Worm (Caenorhabditis elegans) whole organism, dauer: Measurements from ENCODE around the gene dot-1.4.

Experiments
- unc-62 ChIP-seq: sonication (generic microtip); optimal IDR thresholded peaks from 2 replicates; lab custom pipeline; 2017; ENCODE audit warnings: missing biosample characterization, missing genetic modification reagents, missing genetic modification characterization

The dot-1.4 gene

ce11 chrX:11910046-11910445 is 21.4 kb downstream of the dot-1.4 start, which contains the start of gene Y62H9A.15:
Gene Y62H9A.15 (minus strand): TSS chrX:11910145.
- no peak for TF ChIP-seq unc-62

ce11 chrX:11909168-11909567 is 22.3 kb downstream of the dot-1.4 start:
- TF ChIP-seq unc-62: no peak

ce11 chrX:11908226-11908625 is 23.2 kb downstream of the dot-1.4 start:
- TF ChIP-seq unc-62: no peak

ce11 chrX:11907263-11907662 is 24.2 kb downstream of the dot-1.4 start, which contains the start of gene Y62H9A.11:
Gene Y62H9A.11 (minus strand): TSS chrX:11907363.
- TF ChIP-seq unc-62: no peak

ce11 chrX:11906626-11907025 is 24.8 kb downstream of the dot-1.4 start:
- TF ChIP-seq unc-62: no peak

ce11 chrX:11902661-11903060 is 28.8 kb downstream of the dot-1.4 start, which contains the start of gene Y62H9A.10:
Gene Y62H9A.10 (minus strand): TSS chrX:11902761.
- no peak for TF ChIP-seq unc-62

ce11 chrX:11899031-11899430 is 32.4 kb downstream of the dot-1.4 start:
- no peak for TF ChIP-seq unc-62

- no peak for TF ChIP-seq unc-62
These were observed 33.4 kb downstream of the dot-1.4 start, which contains the start of gene Y62H9A.9 for ce11 chrX:11898040-11898439. Gene Y62H9A.9 (minus strand): TSS chrX:11898140.

- no peak for TF ChIP-seq unc-62
These were observed 34.8 kb downstream of the dot-1.4 start for ce11 chrX:11896708-11897107.

ce11 chrX:11892328-11892727 is 39.1 kb downstream of the dot-1.4 start, which contains the start of gene Y62H9A.8:
Gene Y62H9A.8 (minus strand): TSS chrX:11892428.
- no peak for TF ChIP-seq unc-62

ce11 chrX:11885577-11885976 is 45.9 kb downstream of the dot-1.4 start, which contains the start of gene Y62H9A.7:
Gene Y62H9A.7 (minus strand): TSS chrX:11885677.
- no peak for TF ChIP-seq unc-62

ce11 chrX:11882800-11883199 is 48.7 kb downstream of the dot-1.4 start, which contains the start of the genes Y62H9A.5 and ule-5:
Gene Y62H9A.5 (minus strand): TSS chrX:11882900.
Gene ule-5 (plus strand): TSS chrX:11883127.
- TF ChIP-seq unc-62: no peak

ce11 chrX:11879871-11880270 is 51.6 kb downstream of the dot-1.4 start, which contains the start of the genes Y62H9A.3 and Y62H9A.4:
Gene Y62H9A.3 (minus strand): TSS chrX:11879971.
Gene Y62H9A.4 (plus strand): TSS chrX:11880126.
- TF ChIP-seq unc-62: no peak
